Worm (Caenorhabditis elegans): ENCODE measurements around the gene C05C10.5.

Gene C05C10.5

ce11 chrII:9938877-9939276 lies at the start of gene C05C10.5, which contains the start of gene C05C10.7:
TSS of gene C05C10.5 (plus strand) at chrII:9939040.
TSS of gene C05C10.7 (minus strand) at chrII:9938971.
- no peak for TF ChIP-seq fkh-10 (GFP tag; optimal IDR thresholded peaks at IDR 0.05)
- no peak for TF ChIP-seq pha-2 (tag; optimal IDR thresholded peaks at IDR 0.05)
- TF ChIP-seq C08G9.2 (tag; optimal IDR thresholded peaks at IDR 0.05): no peak
- no peak for TF ChIP-seq ref-2 (tag; optimal IDR thresholded peaks at IDR 0.05)
- TF ChIP-seq ceh-9 (tag; optimal IDR thresholded peaks at IDR 0.05): no peak
- TF ChIP-seq mec-3 (tag; optimal IDR thresholded peaks at IDR 0.05; ENCODE audit: borderline replicate concordance): no peak
- TF ChIP-seq unc-3 (GFP tag; conservative IDR thresholded peaks at IDR 0.05): no peak
- no peak for TF ChIP-seq unc-3 (tag; optimal IDR thresholded peaks at IDR 0.05)
- TF ChIP-seq odd-2 (tag; optimal IDR thresholded peaks at IDR 0.05): no peak
- no peak for TF ChIP-seq elt-4 (tag; optimal IDR thresholded peaks at IDR 0.05)
- TF ChIP-seq pha-4 (tag; optimal IDR thresholded peaks at IDR 0.05): no peak

- no peak for TF ChIP-seq hlh-15 (tag; optimal IDR thresholded peaks at IDR 0.05)
- no peak for TF ChIP-seq unc-86 (tag; optimal IDR thresholded peaks at IDR 0.05)
- TF ChIP-seq ceh-30 (tag; optimal IDR thresholded peaks at IDR 0.05): no peak
- no peak for TF ChIP-seq ceh-34 (tag; optimal IDR thresholded peaks at IDR 0.05)
- no peak for TF ChIP-seq gmeb-2 (tag; optimal IDR thresholded peaks at IDR 0.05)
- TF ChIP-seq nhr-232 (tag; optimal IDR thresholded peaks at IDR 0.05): no peak
- TF ChIP-seq tbx-7 (tag; optimal IDR thresholded peaks at IDR 0.05): no peak
- no peak for TF ChIP-seq pag-3 (tag; optimal IDR thresholded peaks at IDR 0.05; ENCODE audit: borderline replicate concordance)
- no peak for TF ChIP-seq syd-9 (tag; optimal IDR thresholded peaks at IDR 0.05)
- no peak for TF ChIP-seq ceh-2 (tag; optimal IDR thresholded peaks at IDR 0.05)
- no peak for TF ChIP-seq ahr-1 (tag; optimal IDR thresholded peaks at IDR 0.05)
- no peak for TF ChIP-seq sox-2 (GFP tag; IDR thresholded peaks at IDR 0.05)
- TF ChIP-seq sox-4 (tag; optimal IDR thresholded peaks at IDR 0.05): no peak
- TF ChIP-seq C08G9.2 (tag; optimal IDR thresholded peaks at IDR 0.05): no peak
- TF ChIP-seq nfya-1 (tag; optimal IDR thresholded peaks at IDR 0.05): no peak
- no peak for TF ChIP-seq C38D4.7 (GFP tag; optimal IDR thresholded peaks at IDR 0.05)
- TF ChIP-seq dmd-4 (tag; optimal IDR thresholded peaks at IDR 0.05; ENCODE audit: borderline replicate concordance): no peak
- no peak for TF ChIP-seq pqm-1 (tag; optimal IDR thresholded peaks at IDR 0.05)
- TF ChIP-seq fkh-6 (tag; optimal IDR thresholded peaks at IDR 0.05): no peak
- no peak for TF ChIP-seq mec-3 (tag; optimal IDR thresholded peaks at IDR 0.05; ENCODE audit: borderline replicate concordance)
Measured at ce11 chrII:9891031-9891689, 47.7 kb upstream of the C05C10.5 start, which contains the start of gene vgln-1. TSS of gene vgln-1 (minus strand) at chrII:9891081.

- TF ChIP-seq elt-2 (tag; optimal IDR thresholded peaks at IDR 0.05) (peak; percentile 81), T23F11.4 (GFP tag; optimal IDR thresholded peaks at IDR 0.05) (no peak)
Measured at ce11 chrII:9891823-9892222, 47.0 kb upstream of the C05C10.5 start.

DNA sequence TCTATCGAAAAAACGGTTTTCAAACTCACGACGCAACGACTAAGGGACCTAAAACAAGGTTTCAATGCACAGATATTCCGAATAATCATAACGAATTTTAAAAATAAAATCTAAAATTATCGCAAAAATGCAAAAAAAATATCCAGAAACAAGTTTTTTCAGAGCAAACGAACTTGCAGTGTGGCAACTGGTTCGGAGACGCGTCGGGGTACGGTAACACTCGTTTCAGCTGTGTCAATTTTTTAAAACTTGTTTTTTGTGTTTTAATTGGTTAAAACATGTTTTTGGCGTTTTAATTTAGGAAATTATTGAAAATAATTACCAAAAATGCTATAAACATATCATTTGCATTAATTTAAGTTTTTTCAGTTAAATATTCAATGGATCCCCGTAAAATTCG lies 46.4 kb upstream of the C05C10.5 start, which contains the start of gene C08H9.16:
C08H9.16 (plus strand) TSS at position 370 of the 400 bp plus-strand sequence.
- TF ChIP-seq unc-42 (tag; optimal IDR thresholded peaks at IDR 0.05): peak; percentile 33
- TF ChIP-seq hlh-15 (tag; optimal IDR thresholded peaks at IDR 0.05): no peak
- TF ChIP-seq nfya-1 (tag; optimal IDR thresholded peaks at IDR 0.05): peak; percentile 73

DNA sequence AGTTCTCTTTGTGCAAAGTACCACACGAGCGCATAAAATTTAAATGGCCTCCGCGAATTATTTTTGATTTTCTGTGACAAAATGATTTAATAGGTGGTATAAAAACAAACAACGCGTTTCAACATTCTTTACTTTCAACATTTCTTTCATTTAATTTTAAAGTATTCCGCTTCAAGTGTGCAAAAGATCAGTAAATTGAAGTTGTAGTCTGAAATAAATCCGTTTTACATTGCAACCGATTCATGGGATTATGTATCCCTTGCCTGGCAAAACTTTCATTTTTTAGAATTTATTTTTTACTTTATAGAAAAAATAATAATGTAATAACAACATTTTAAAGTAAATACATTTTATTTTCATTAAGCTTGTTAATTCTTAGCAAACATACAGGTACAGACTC lies 44.4 kb upstream of the C05C10.5 start, which contains the start of gene F26C11.1:
F26C11.1 (plus strand) TSS at position 301 of the 400 bp plus-strand sequence.
- no peak for TF ChIP-seq tbx-2 (tag; optimal IDR thresholded peaks at IDR 0.05)
- no peak for TF ChIP-seq ets-4 (tag; optimal IDR thresholded peaks at IDR 0.05)
- TF ChIP-seq unc-55 (GFP tag; optimal IDR thresholded peaks at IDR 0.05): no peak
- no peak for TF ChIP-seq hlh-8 (tag; optimal IDR thresholded peaks at IDR 0.05)
- no peak for TF ChIP-seq ceh-31 (tag; optimal IDR thresholded peaks at IDR 0.05)
- TF ChIP-seq ceh-2 (tag; optimal IDR thresholded peaks at IDR 0.05): no peak
- no peak for TF ChIP-seq mec-3 (tag; optimal IDR thresholded peaks at IDR 0.05; ENCODE audit: borderline replicate concordance)
- no peak for TF ChIP-seq npax-4 (tag; optimal IDR thresholded peaks at IDR 0.05)
